Worm (Caenorhabditis elegans): ENCODE results near the gene C14E2.11.

Gene C14E2.11

DNA sequence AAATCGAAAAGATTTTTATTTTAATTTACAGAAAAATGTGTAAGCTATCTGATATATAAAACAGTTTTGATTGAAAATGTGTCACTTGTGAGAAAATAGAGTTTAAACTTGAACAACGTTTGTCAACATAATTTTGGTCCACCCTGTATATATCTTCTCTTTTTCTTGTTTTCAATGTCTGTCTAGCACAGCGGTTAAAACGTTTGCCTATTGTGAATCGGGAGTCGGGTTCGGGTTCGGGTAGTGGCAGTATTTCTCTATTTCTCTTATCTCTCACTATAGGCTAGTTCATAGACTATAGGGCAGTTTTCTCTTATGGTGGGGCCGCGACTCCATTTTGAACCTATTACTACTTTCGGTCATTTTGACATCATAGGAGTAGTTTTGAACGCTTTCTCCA is 10.2 kb upstream of the C14E2.11 start:
- peak in 1 of 2 experiments; percentile 60 for TF ChIP-seq unc-62 (GFP tag; optimal IDR thresholded peaks at IDR 0.05 in 1 of 2)
- no peak for TF ChIP-seq unc-62 (tag; optimal IDR thresholded peaks at IDR 0.05)
- no peak for TF ChIP-seq hlh-30 (tag; optimal IDR thresholded peaks at IDR 0.05; ENCODE audit: insufficient read depth)

DNA sequence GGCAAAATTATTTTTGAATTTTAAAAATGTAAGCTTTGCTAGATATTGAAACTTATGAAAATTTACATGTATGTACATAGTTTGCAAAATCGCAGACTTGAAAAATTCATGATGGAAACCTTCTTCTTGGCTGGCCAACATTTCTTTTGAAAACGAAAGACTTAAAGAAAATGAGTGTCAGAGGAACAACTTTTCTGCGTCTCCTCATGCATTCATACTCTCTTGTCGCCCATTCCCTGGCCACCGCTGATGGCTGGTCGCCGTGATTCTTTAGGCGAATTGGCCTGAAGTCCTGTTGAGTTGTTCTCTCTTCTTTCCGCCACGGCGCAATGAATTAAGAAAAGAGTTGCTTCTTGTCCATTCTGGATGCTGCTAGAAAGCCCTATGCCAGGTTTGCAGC is 5.2 kb upstream of the C14E2.11 start:
- TF ChIP-seq mep-1 (tag; optimal IDR thresholded peaks at IDR 0.05) (no peak), aha-1 (tag) (peak; percentile 48), ztf-7 (tag; optimal IDR thresholded peaks at IDR 0.05) (no peak), duxl-1 (tag; optimal IDR thresholded peaks at IDR 0.05; ENCODE audit: poor library complexity) (peak; percentile 94)

DNA sequence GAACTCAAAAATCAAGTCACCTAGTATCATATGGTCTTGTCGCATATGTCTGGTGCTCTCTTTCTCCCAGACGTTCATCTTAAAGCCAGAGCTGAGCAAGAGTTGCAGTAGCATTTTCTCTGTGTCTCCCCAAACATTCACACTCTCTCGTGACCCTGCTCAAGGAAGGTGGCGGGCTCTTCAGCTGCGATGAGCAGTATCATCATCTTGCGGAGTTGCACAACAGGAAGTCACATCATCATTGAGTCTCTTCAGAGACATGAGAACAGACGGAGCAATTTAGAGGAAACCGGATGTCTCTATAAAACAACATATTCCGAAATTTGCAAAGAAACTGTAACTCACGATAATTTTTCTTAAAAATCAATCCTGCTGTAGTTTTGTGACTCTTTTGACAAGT is 2.7 kb upstream of the C14E2.11 start:
- TF ChIP-seq egl-27 (tag; optimal IDR thresholded peaks at IDR 0.05) (no peak), dve-1 (tag; optimal IDR thresholded peaks at IDR 0.05; ENCODE audit: insufficient read depth) (no peak), Y48G9A.11 (GFP tag; IDR thresholded peaks at IDR 0.05) (no peak), duxl-1 (tag; optimal IDR thresholded peaks at IDR 0.05; ENCODE audit: poor library complexity) (peak; percentile 17), unc-62 (GFP tag; optimal IDR thresholded peaks at IDR 0.05 in 1 of 2) (peak in 1 of 2 experiments; percentile 96), unc-62 (tag; optimal IDR thresholded peaks at IDR 0.05) (no peak), ceh-62 (tag; optimal IDR thresholded peaks at IDR 0.05) (no peak), ceh-82 (tag; optimal IDR thresholded peaks at IDR 0.05) (no peak), nhr-28 (tag; optimal IDR thresholded peaks at IDR 0.05) (no peak)

DNA sequence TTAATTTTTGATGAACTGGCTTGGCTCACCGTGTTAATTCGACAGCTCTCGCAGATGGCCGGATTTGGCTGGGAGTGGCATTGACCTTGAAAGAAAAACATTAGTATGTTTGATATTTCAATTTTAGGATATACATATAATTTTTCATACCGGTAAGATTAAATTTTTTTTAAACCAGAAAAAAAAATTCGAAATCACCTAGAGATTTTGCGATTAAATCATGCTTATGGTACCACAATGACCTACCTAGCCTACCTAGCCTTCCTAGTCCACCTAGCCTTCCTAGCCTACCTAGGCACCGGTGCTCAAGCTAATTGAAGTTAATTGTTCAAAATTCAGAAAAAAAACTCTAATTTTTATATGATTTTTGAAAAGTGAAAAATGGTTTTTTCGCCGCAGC is 10.2 kb downstream of the C14E2.11 start, which contains the start of gene C14E2.3:
TSS of gene C14E2.3 (minus strand) at position 101 of the 400 bp plus-strand sequence.
- no peak for TF ChIP-seq dve-1 (tag; optimal IDR thresholded peaks at IDR 0.05; ENCODE audit: insufficient read depth)
- no peak for TF ChIP-seq sdz-12 (GFP tag; optimal IDR thresholded peaks at IDR 0.05)
- no peak for TF ChIP-seq F10B5.3 (tag; optimal IDR thresholded peaks at IDR 0.05)
- TF ChIP-seq ztf-11 (tag; optimal IDR thresholded peaks at IDR 0.05): no peak
- TF ChIP-seq nhr-237 (tag; optimal IDR thresholded peaks at IDR 0.05): no peak
- no peak for TF ChIP-seq lim-7 (GFP tag; IDR thresholded peaks at IDR 0.05)
- TF ChIP-seq arid-1 (GFP tag; conservative IDR thresholded peaks at IDR 0.05): no peak
- TF ChIP-seq unc-62 (GFP tag; optimal IDR thresholded peaks at IDR 0.05 in 1 of 2): no peak
- TF ChIP-seq unc-62 (tag; optimal IDR thresholded peaks at IDR 0.05): no peak
- no peak for TF ChIP-seq nhr-76 (tag; optimal IDR thresholded peaks at IDR 0.05)
- TF ChIP-seq zfp-3 (GFP tag; conservative IDR thresholded peaks at IDR 0.05): no peak
- TF ChIP-seq lin-13 (GFP tag; optimal IDR thresholded peaks at IDR 0.05): no peak
- no peak for TF ChIP-seq ama-1 (optimal IDR thresholded peaks at IDR 0.05)
- no peak for TF ChIP-seq T26A8.4 (GFP tag; IDR thresholded peaks at IDR 0.05)
- TF ChIP-seq egl-27 (tag; optimal IDR thresholded peaks at IDR 0.05): no peak
- TF ChIP-seq vab-7 (GFP tag; IDR thresholded peaks at IDR 0.05): no peak
- no peak for TF ChIP-seq daf-8 (GFP tag; IDR thresholded peaks at IDR 0.05)
- TF ChIP-seq nhr-48 (tag; optimal IDR thresholded peaks at IDR 0.05): no peak
- TF ChIP-seq Y48G9A.11 (GFP tag; IDR thresholded peaks at IDR 0.05): no peak
- TF ChIP-seq unc-130 (GFP tag; optimal IDR thresholded peaks at IDR 0.05): no peak
- no peak for TF ChIP-seq T20F7.1 (GFP tag; optimal IDR thresholded peaks at IDR 0.05)

DNA sequence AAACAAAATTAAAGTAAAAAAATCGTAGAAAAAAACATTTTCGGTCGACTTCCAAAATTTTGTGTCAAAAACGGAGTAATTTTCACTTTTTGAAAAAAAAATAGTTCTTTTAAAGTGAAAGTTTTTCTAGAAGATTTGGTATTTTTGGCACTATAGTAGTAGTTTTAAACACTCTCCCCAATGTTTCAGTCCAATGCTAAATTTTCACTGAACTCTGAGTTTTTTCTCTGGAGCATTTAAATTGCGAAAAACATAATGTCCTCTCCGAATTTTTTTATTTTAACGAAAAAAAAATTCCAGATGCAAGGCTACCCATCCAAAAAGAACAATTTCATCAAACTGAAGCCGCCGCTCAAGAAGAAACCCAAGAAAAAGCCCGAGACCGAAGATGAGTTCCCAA is 14.8 kb downstream of the C14E2.11 start, which contains the start of gene C14E2.7:
TSS of gene C14E2.7 (plus strand) at position 301 of the 400 bp plus-strand sequence.
- TF ChIP-seq zag-1 (tag; optimal IDR thresholded peaks at IDR 0.05) (no peak), nhr-10 (tag; optimal IDR thresholded peaks at IDR 0.05) (no peak), daf-16 (GFP tag; optimal IDR thresholded peaks at IDR 0.05) (no peak), daf-16 (tag; optimal IDR thresholded peaks at IDR 0.05) (no peak), ceh-32 (tag; optimal IDR thresholded peaks at IDR 0.05; ENCODE audit: poor library complexity) (no peak), nhr-42 (GFP tag; IDR thresholded peaks at IDR 0.05) (no peak), nhr-102 (tag; optimal IDR thresholded peaks at IDR 0.05) (no peak), ces-1 (GFP tag; optimal IDR thresholded peaks at IDR 0.05) (no peak), cey-2 (tag; optimal IDR thresholded peaks at IDR 0.05; ENCODE audit: borderline replicate concordance, insufficient read depth) (no peak), hmg-1.1 (GFP tag; IDR thresholded peaks at IDR 0.05) (no peak), nhr-41 (GFP tag; IDR thresholded peaks at IDR 0.05) (no peak), madf-9 (GFP tag; conservative IDR thresholded peaks at IDR 0.05) (no peak), Y48G9A.11 (GFP tag; IDR thresholded peaks at IDR 0.05) (no peak)
